Worm (Caenorhabditis elegans): ENCODE results near the gene cept-2.

ce11 chrV:14319101-14319781 lies 28.3 kb upstream of the cept-2 start, which contains the start of gene F47B8.13:
- TF ChIP-seq eyg-1 (tag; optimal IDR thresholded peaks at IDR 0.05) (no peak), pha-4 (tag; optimal IDR thresholded peaks at IDR 0.05) (no peak), ama-1 (optimal IDR thresholded peaks at IDR 0.05) (no peak), syd-9 (tag; optimal IDR thresholded peaks at IDR 0.05) (no peak), pat-9 (tag; optimal IDR thresholded peaks at IDR 0.05) (no peak)

All from whole organism, late embryonic.